Fruit fly (Drosophila melanogaster) S2 (cell line): ENCODE results near the gene msps.

Experiments
- CG8478 ChIP-seq: fragments of >200 bp; optimal IDR thresholded peaks from 2 replicates; lab custom pipeline; 2018
- CTCF ChIP-seq, 2 experiments: fragments of >200 bp; optimal IDR thresholded peaks; 2 replicates each; lab custom pipeline; 2018

DNA sequence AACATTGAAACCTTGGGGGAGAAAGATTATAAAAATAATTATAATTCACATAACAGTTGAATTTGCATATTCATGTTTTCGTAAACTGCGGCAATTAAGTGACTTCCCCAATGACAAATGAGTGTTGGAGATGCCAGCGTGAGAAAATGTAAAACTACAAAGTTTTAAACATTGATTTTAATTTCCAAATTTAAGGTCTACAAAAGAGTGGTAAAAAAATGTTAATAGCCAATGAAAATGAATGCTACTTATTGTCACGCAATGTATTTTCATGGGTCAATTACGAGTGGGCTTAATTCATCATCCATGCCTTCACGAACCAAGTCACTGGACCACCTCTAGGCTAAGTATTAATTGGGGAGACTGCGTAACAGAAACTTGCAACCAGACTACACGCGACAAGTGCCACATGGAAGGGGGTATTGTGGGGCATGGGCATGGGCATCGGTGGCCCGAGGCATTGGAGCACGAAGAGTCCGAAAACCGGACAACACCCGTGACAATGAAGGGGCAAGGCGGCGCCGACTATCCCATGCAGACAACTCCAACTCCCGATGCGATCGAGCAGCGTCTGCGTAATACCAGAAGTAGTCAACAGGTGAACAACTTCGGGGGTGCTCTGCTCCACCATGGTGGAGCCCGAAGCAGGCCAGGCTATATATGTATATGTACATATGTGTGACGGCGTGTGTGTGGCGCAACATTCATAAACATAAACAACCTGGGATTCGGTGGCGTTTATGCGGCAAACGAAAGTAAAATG, 8.3 kb upstream of the msps start:
- TF ChIP-seq CG8478 (lab: Kevin White, UChicago): no peak
- TF ChIP-seq CTCF (optimal IDR thresholded peaks at IDR 0.05; lab: Kevin White, UChicago): no peak
